Worm (Caenorhabditis elegans) whole organism, L1 larva: Measurements from ENCODE around the gene sir-2.3.

Experiments
- C04F5.9 ChIP-seq: sonication (generic microtip); optimal IDR thresholded peaks from 2 replicates; lab custom pipeline; 2016; ENCODE audit warnings: missing genetic modification characterization, missing compliant biosample characterization
- C16A3.4 ChIP-seq: fragments of 150-350 bp; optimal IDR thresholded peaks from 2 replicates; lab custom pipeline; 2014; ENCODE audit warnings: missing biosample characterization, missing genetic modification characterization
- C34B4.2 ChIP-seq: sonication (generic microtip); optimal IDR thresholded peaks from 2 replicates; lab custom pipeline; 2017; ENCODE audit warnings: mild to moderate bottlenecking, missing genetic modification characterization, missing compliant biosample characterization
- Y116A8C.19 ChIP-seq: sonication (generic microtip); optimal IDR thresholded peaks from 2 replicates; lab custom pipeline; 2016; ENCODE audit warnings: missing compliant biosample characterization, missing genetic modification characterization, borderline replicate concordance
- aly-2 ChIP-seq: fragments of 150-350 bp; optimal IDR thresholded peaks from 2 replicates; lab custom pipeline; 2014; ENCODE audit warnings: missing biosample characterization, missing genetic modification characterization
- blmp-1 ChIP-seq: fragments of 150-350 bp; optimal IDR thresholded peaks from 2 replicates; lab custom pipeline; 2014; ENCODE audit warnings: missing biosample characterization, missing genetic modification characterization
- ceh-63 ChIP-seq: fragments of 200-800 bp; sonication (Bioruptor generic); optimal IDR thresholded peaks from 2 replicates; lab custom pipeline; 2018; ENCODE audit warnings: mild to moderate bottlenecking, missing genetic modification characterization, missing compliant biosample characterization
- dpl-1 ChIP-seq, 3 experiments: fragments of 150-350 bp in 2 of 3; sonication (generic microtip) in 1 of 3; optimal IDR thresholded peaks; 2 replicates each; lab custom pipeline; 2014 to 2017; ENCODE audit warnings: missing biosample characterization in 3 of 3, missing genetic modification characterization in 3 of 3, missing genetic modification reagents in 3 of 3
- dsc-1 ChIP-seq: sonication (generic microtip); optimal IDR thresholded peaks from 2 replicates; lab custom pipeline; 2016; ENCODE audit warnings: mild to moderate bottlenecking, missing genetic modification characterization, missing compliant biosample characterization
- efl-1 ChIP-seq, 4 experiments: fragments of 150-350 bp; optimal IDR thresholded peaks in 3 of 4; peaks in 1 of 4; 1 replicate in 1 of 4; 2 replicates in 3 of 4; lab custom pipeline; 2014; ENCODE audit warnings: missing biosample characterization in 2 of 4, missing genetic modification characterization in 2 of 4, missing genetic modification reagents in 2 of 4
- elt-2 ChIP-seq: sonication (generic microtip); optimal IDR thresholded peaks from 2 replicates; lab custom pipeline; 2016; ENCODE audit warnings: missing genetic modification characterization, mild to moderate bottlenecking, inconsistent platforms, missing compliant biosample characterization, missing genetic modification reagents
- grh-1 ChIP-seq: fragments of 200-800 bp; sonication (Bioruptor generic); IDR thresholded peaks from 2 replicates; pipeline ENCODE4 v1.3.6; 2022; ENCODE audit warnings: missing genetic modification reagents, missing genetic modification characterization, missing compliant biosample characterization
- hpl-2 ChIP-seq: fragments of 150-350 bp; optimal IDR thresholded peaks from 2 replicates; lab custom pipeline; 2014; ENCODE audit warnings: missing biosample characterization, missing genetic modification reagents, missing genetic modification characterization
- jun-1 ChIP-seq: fragments of 150-350 bp; optimal IDR thresholded peaks from 2 replicates; lab custom pipeline; 2014; ENCODE audit warnings: missing biosample characterization, missing genetic modification reagents, missing genetic modification characterization
- lin-13 ChIP-seq: fragments of 150-350 bp; optimal IDR thresholded peaks from 2 replicates; lab custom pipeline; 2014; ENCODE audit warnings: missing biosample characterization, missing genetic modification reagents, missing genetic modification characterization
- lin-14 ChIP-seq: fragments of 200-800 bp; sonication (Bioruptor generic); optimal IDR thresholded peaks from 2 replicates; lab custom pipeline; 2018; ENCODE audit warnings: mild to moderate bottlenecking, missing genetic modification characterization, moderate library complexity, missing compliant biosample characterization
- lin-35 ChIP-seq, 2 experiments: fragments of 150-350 bp; optimal IDR thresholded peaks; 2 replicates each; lab custom pipeline; 2014; ENCODE audit warnings: missing biosample characterization in 2 of 2, missing genetic modification characterization in 2 of 2, missing genetic modification reagents in 2 of 2
- lir-3 ChIP-seq: sonication (generic microtip); optimal IDR thresholded peaks from 2 replicates; lab custom pipeline; 2016; ENCODE audit warnings: mild to moderate bottlenecking, missing genetic modification characterization, moderate library complexity, missing compliant biosample characterization; ENCODE audit not compliant: poor library complexity
- lsy-2 ChIP-seq, 2 experiments: fragments of 150-350 bp; optimal IDR thresholded peaks; 2 replicates each; lab custom pipeline; 2014; ENCODE audit warnings: missing biosample characterization in 2 of 2, missing genetic modification characterization in 2 of 2
- mab-9 ChIP-seq: fragments of 200-800 bp; sonication (Bioruptor generic); IDR thresholded peaks from 2 replicates; pipeline ENCODE4 v1.3.6; 2022; ENCODE audit warnings: missing genetic modification reagents, missing genetic modification characterization, missing compliant biosample characterization
- mdl-1 ChIP-seq, 2 experiments: fragments of 150-350 bp; optimal IDR thresholded peaks; 2 replicates each; lab custom pipeline; 2014 to 2017; ENCODE audit warnings: missing biosample characterization in 2 of 2, missing genetic modification characterization in 2 of 2, inconsistent platforms in 1 of 2
- nhr-12 ChIP-seq: sonication (generic microtip); optimal IDR thresholded peaks from 2 replicates; lab custom pipeline; 2017; ENCODE audit warnings: missing biosample characterization, missing genetic modification characterization
- nhr-19 ChIP-seq: fragments of 200-800 bp; sonication (Bioruptor generic); conservative IDR thresholded peaks from 2 replicates; pipeline ENCODE4 v1.3.6; 2022; ENCODE audit warnings: missing genetic modification characterization, missing compliant biosample characterization
- nhr-20 ChIP-seq: sonication (generic microtip); optimal IDR thresholded peaks from 2 replicates; lab custom pipeline; 2016; ENCODE audit warnings: mild to moderate bottlenecking, missing genetic modification characterization, missing compliant biosample characterization
- nhr-47 ChIP-seq: sonication (generic microtip); optimal IDR thresholded peaks from 2 replicates; lab custom pipeline; 2016; ENCODE audit warnings: mild to moderate bottlenecking, missing genetic modification characterization, moderate library complexity, missing compliant biosample characterization
- nhr-77 ChIP-seq: fragments of 150-350 bp; optimal IDR thresholded peaks from 2 replicates; lab custom pipeline; 2014; ENCODE audit warnings: missing biosample characterization, missing genetic modification characterization
- nhr-90 ChIP-seq: sonication (generic microtip); optimal IDR thresholded peaks from 2 replicates; lab custom pipeline; 2016; ENCODE audit warnings: mild to moderate bottlenecking, missing genetic modification characterization, missing compliant biosample characterization; ENCODE audit not compliant: poor library complexity
- pqm-1 ChIP-seq: sonication (generic microtip); optimal IDR thresholded peaks from 3 replicates; lab custom pipeline; 2017; ENCODE audit warnings: missing biosample characterization, missing genetic modification characterization
- skn-1 ChIP-seq: fragments of 150-350 bp; optimal IDR thresholded peaks from 2 replicates; lab custom pipeline; 2014; ENCODE audit warnings: missing biosample characterization, missing genetic modification characterization
- sup-37 ChIP-seq: fragments of 200-800 bp; sonication (Bioruptor generic); optimal IDR thresholded peaks from 2 replicates; lab custom pipeline; 2018; ENCODE audit warnings: mild to moderate bottlenecking, missing genetic modification characterization, missing compliant biosample characterization
- tlp-1 ChIP-seq: fragments of 150-350 bp; optimal IDR thresholded peaks from 2 replicates; lab custom pipeline; 2014; ENCODE audit warnings: missing biosample characterization, missing genetic modification characterization
- ztf-4 ChIP-seq: fragments of 150-350 bp; optimal IDR thresholded peaks from 2 replicates; lab custom pipeline; 2014; ENCODE audit warnings: missing biosample characterization, missing genetic modification characterization

Gene sir-2.3

DNA sequence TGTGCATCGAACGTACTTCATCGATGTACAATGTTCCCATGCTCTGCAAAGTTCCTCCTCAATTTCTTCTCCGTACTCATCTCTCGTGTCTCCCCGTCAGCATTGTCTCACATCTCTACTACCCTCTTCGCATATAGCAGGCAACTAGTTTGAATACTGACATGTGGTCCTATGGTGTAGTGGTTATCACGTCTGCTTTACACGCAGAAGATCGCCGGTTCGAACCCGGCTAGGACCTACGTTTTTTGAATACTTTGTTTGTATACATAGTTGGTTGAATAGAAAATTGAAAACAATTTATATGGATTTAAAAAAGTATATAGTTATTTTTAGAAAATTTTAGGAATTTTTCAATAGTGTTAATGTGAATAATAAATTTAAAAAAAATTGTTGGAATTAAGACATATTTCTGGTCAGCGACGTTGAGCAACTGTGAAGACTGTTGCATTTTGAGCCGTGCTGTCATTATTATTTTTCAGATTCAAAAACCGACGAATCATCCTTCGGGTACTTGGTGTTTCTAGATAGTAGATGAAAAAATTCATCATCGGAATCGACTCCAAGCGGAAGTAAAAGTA, 24.5 kb upstream of the sir-2.3 start (continued):
- TF ChIP-seq lir-3 (tag; lab: Kevin White, UChicago) (peak; percentile 86), C16A3.4 (tag; lab: Kevin White, UChicago) (peak; percentile 93), dpl-1 (GFP tag; optimal IDR thresholded peaks at IDR 0.05; lab: Kevin White, UChicago) (peak in 2 of 3 experiments; percentile 40 to 43), blmp-1 (tag; lab: Kevin White, UChicago) (peak; percentile 58), lin-35 (GFP tag; optimal IDR thresholded peaks at IDR 0.05; lab: Kevin White, UChicago) (peak; percentile 43 to 74), aly-2 (tag; lab: Kevin White, UChicago) (peak; percentile 50), sup-37 (GFP tag; lab: Kevin White, UChicago) (peak; percentile 7), dsc-1 (tag; lab: Kevin White, UChicago) (peak; percentile 84), skn-1 (tag; lab: Kevin White, UChicago) (peak; percentile 78)

ce11 chrX:13307852-13308251, 23.6 kb upstream of the sir-2.3 start:
- no peak for TF ChIP-seq hpl-2 (GFP tag; lab: Kevin White, UChicago)
- no peak for TF ChIP-seq C04F5.9 (tag; lab: Kevin White, UChicago)

- no peak for TF ChIP-seq jun-1 (tag; lab: Kevin White, UChicago)
- no peak for TF ChIP-seq ztf-4 (tag; lab: Kevin White, UChicago)
- TF ChIP-seq tlp-1 (tag; lab: Kevin White, UChicago) = no peak
Measured at ce11 chrX:13308745-13309144, 22.7 kb upstream of the sir-2.3 start, which contains the start of gene srxa-8. Gene srxa-8 (minus strand): TSS chrX:13308845.

ce11 chrX:13310763-13311162, 20.7 kb upstream of the sir-2.3 start:
- peak; percentile 22 for TF ChIP-seq lin-14 (GFP tag; lab: Kevin White, UChicago)
- TF ChIP-seq C34B4.2 (tag; lab: Kevin White, UChicago) = no peak
- TF ChIP-seq nhr-12 (tag; lab: Kevin White, UChicago) = no peak
- TF ChIP-seq mdl-1 (tag; optimal IDR thresholded peaks at IDR 0.05; lab: Kevin White, UChicago) = peak in 1 of 2 experiments; percentile 30
- TF ChIP-seq sup-37 (GFP tag; lab: Kevin White, UChicago) = no peak
- TF ChIP-seq elt-2 (tag; lab: Kevin White, UChicago) = peak; percentile 88
- TF ChIP-seq pqm-1 = peak; percentile 76
- TF ChIP-seq jun-1 (tag; lab: Kevin White, UChicago) = peak; percentile 12
- TF ChIP-seq Y116A8C.19 (tag; lab: Kevin White, UChicago) = no peak
- no peak for TF ChIP-seq mab-9 (GFP tag; lab: Robert Waterston, UW)
- TF ChIP-seq lin-35 (GFP tag; optimal IDR thresholded peaks at IDR 0.05; lab: Kevin White, UChicago) = peak in 1 of 2 experiments; percentile 60
- no peak for TF ChIP-seq lin-13 (GFP tag; lab: Kevin White, UChicago)
- TF ChIP-seq nhr-20 (tag; lab: Kevin White, UChicago) = peak; percentile 19
- TF ChIP-seq ceh-63 (GFP tag; lab: Kevin White, UChicago) = no peak
- no peak for TF ChIP-seq nhr-77 (tag; lab: Kevin White, UChicago)
- TF ChIP-seq dpl-1 (GFP tag; optimal IDR thresholded peaks at IDR 0.05; lab: Kevin White, UChicago) = no peak
- no peak for TF ChIP-seq lsy-2 (tag; optimal IDR thresholded peaks at IDR 0.05; lab: Kevin White, UChicago)
- TF ChIP-seq lir-3 (tag; lab: Kevin White, UChicago) = no peak
- TF ChIP-seq nhr-47 = no peak
- no peak for TF ChIP-seq nhr-19 (GFP tag; lab: Robert Waterston, UW)
- TF ChIP-seq nhr-90 = peak; percentile 13
- TF ChIP-seq, all 84 proteins: peak for 8

- no peak for TF ChIP-seq grh-1
- peak; percentile 55 for TF ChIP-seq elt-2 (tag; lab: Kevin White, UChicago)
- no peak for TF ChIP-seq efl-1 (optimal IDR thresholded peaks at IDR 0.05; lab: Kevin White, UChicago)
- peak in 1 of 2 experiments; percentile 90 for TF ChIP-seq efl-1 (GFP tag; optimal IDR thresholded peaks at IDR 0.05 in 1 of 2; lab: Kevin White, UChicago)
- peak in 1 of 2 experiments; percentile 22 for TF ChIP-seq lin-35 (GFP tag; optimal IDR thresholded peaks at IDR 0.05; lab: Kevin White, UChicago)
- no peak for TF ChIP-seq mab-9 (GFP tag; lab: Robert Waterston, UW)
Measured at ce11 chrX:13311641-13312423, 19.7 kb upstream of the sir-2.3 start, which contains the start of gene F46G10.1. Gene F46G10.1 (minus strand): TSS chrX:13311755.
